Worm (Caenorhabditis elegans): ENCODE results near the gene sao-1.

Gene sao-1

ce11 chrV:13926398-13926797 is 37.3 kb upstream of the sao-1 start, which contains the start of gene srxa-12:
TSS of gene srxa-12 (plus strand) at chrV:13926698.
- TF ChIP-seq nhr-77 (tag; optimal IDR thresholded peaks at IDR 0.05) (no peak), jun-1 (tag; optimal IDR thresholded peaks at IDR 0.05) (no peak), nhr-237 (tag; optimal IDR thresholded peaks at IDR 0.05) (no peak), mml-1 (tag; optimal IDR thresholded peaks at IDR 0.05) (no peak), pqm-1 (tag; optimal IDR thresholded peaks at IDR 0.05) (no peak), elt-1 (tag; optimal IDR thresholded peaks at IDR 0.05) (no peak), pha-4 (tag; optimal IDR thresholded peaks at IDR 0.05) (no peak), lsy-12 (tag; optimal IDR thresholded peaks at IDR 0.05) (no peak)

- TF ChIP-seq hmg-11 (tag; optimal IDR thresholded peaks at IDR 0.05) (no peak), nhr-11 (tag; optimal IDR thresholded peaks at IDR 0.05) (no peak), skn-1 (tag; optimal IDR thresholded peaks at IDR 0.05) (no peak), jun-1 (tag; optimal IDR thresholded peaks at IDR 0.05) (no peak), fos-1 (tag; optimal IDR thresholded peaks at IDR 0.05) (no peak), nhr-76 (tag; optimal IDR thresholded peaks at IDR 0.05) (no peak), fkh-2 (tag; optimal IDR thresholded peaks at IDR 0.05) (no peak), lsy-12 (tag; optimal IDR thresholded peaks at IDR 0.05) (no peak), ZK546.5 (tag; optimal IDR thresholded peaks at IDR 0.05) (no peak), egl-27 (tag; optimal IDR thresholded peaks at IDR 0.05) (no peak), lin-39 (tag; optimal IDR thresholded peaks at IDR 0.05) (no peak)
Observed at ce11 chrV:13929503-13929902, 34.2 kb upstream of the sao-1 start, which contains the start of gene srxa-13. TSS of gene srxa-13 (plus strand) at chrV:13929803.

DNA sequence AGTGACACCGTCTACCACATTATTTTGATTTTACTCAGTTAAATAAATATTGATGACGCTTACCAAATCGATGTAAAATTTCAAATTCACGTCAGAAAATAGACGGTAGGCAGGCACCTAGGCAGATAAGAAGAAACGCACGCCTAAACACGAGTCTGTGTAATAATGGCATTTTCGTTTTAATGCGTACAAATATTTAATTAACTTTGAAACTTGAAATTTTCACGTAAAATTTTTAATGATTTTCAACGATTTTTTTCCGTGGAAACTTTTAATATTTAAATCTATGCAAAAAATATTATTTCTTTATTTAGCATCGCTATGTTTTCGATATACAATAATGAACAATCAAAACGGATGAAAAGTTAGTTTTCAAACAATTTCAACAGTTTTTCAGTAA is 32.5 kb upstream of the sao-1 start, which contains the start of gene C06B3.16:
Gene C06B3.16 (plus strand): TSS at position 301 of the 400 bp plus-strand sequence.
- TF ChIP-seq fos-1 (tag; optimal IDR thresholded peaks at IDR 0.05) (no peak), ceh-9 (tag; optimal IDR thresholded peaks at IDR 0.05) (no peak), snpc-4 (tag; optimal IDR thresholded peaks at IDR 0.05) (no peak), eor-1 (tag; optimal IDR thresholded peaks at IDR 0.05) (no peak), nhr-23 (tag; optimal IDR thresholded peaks at IDR 0.05) (no peak)

- TF ChIP-seq daf-12 (tag; optimal IDR thresholded peaks at IDR 0.05) (no peak), ZK546.5 (tag; optimal IDR thresholded peaks at IDR 0.05) (no peak), jun-1 (tag; optimal IDR thresholded peaks at IDR 0.05) (no peak)
Observed at ce11 chrV:13931952-13932351, 31.8 kb upstream of the sao-1 start.

DNA sequence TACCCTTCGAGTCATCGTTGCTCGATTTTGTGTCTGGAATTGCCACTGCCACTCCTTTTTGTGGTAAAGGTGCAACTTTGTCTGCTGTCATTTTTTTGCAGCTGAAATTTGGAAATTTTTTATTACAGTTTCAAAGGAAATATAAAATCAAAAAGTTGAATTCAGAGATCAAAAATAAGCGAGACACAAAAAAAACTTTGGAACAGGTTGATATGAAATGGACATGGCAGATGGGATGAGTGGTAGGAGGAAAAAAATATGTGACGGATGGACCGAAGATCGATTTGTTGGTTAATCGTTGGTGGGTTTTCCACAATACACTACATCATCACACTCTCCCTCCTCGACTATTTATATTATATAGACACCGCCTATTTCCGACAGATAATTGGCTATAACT is 29.2 kb upstream of the sao-1 start, which contains the start of gene R10D12.1:
Gene R10D12.1 (minus strand): TSS at position 101 of the 400 bp plus-strand sequence.
- TF ChIP-seq nhr-67 (tag; optimal IDR thresholded peaks at IDR 0.05), result no peak
- TF ChIP-seq tbx-2 (tag; optimal IDR thresholded peaks at IDR 0.05), result no peak
- TF ChIP-seq unc-62 (GFP tag; optimal IDR thresholded peaks at IDR 0.05), result no peak
- no peak for TF ChIP-seq lin-39 (tag; optimal IDR thresholded peaks at IDR 0.05)
- no peak for TF ChIP-seq ztf-4 (tag; optimal IDR thresholded peaks at IDR 0.05)
- TF ChIP-seq fkh-2 (tag; optimal IDR thresholded peaks at IDR 0.05), result no peak
- TF ChIP-seq aly-2 (tag; optimal IDR thresholded peaks at IDR 0.05), result no peak
- TF ChIP-seq lin-15B (tag; optimal IDR thresholded peaks at IDR 0.05), result no peak
- no peak for TF ChIP-seq jun-1 (tag; optimal IDR thresholded peaks at IDR 0.05)
- TF ChIP-seq pha-4 (tag; optimal IDR thresholded peaks at IDR 0.05), result no peak
- TF ChIP-seq zag-1 (tag; optimal IDR thresholded peaks at IDR 0.05), result no peak
- TF ChIP-seq ceh-16 (tag; optimal IDR thresholded peaks at IDR 0.05), result no peak

DNA sequence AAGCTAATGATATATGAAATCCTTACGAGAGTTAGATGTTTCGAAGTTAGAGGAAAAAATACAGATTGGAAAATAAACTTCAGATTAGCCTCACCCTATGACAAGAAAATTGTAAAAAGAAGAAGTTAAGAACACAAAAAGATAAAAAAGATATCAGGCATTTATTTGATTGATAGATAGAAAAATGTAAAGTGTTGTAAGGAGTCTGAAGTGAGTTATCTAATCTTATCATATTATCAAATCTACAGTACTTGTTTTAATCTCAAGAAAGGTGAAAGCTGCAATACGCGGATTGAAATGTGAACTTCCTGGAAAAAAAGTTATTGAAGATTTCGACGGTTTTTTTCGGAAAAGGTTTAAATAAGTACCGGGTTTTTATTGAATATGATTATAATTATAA is 28.3 kb upstream of the sao-1 start:
- TF ChIP-seq skn-1 (tag; optimal IDR thresholded peaks at IDR 0.05) (no peak), elt-3 (tag; optimal IDR thresholded peaks at IDR 0.05) (peak in 1 of 3 experiments; percentile 42)

DNA sequence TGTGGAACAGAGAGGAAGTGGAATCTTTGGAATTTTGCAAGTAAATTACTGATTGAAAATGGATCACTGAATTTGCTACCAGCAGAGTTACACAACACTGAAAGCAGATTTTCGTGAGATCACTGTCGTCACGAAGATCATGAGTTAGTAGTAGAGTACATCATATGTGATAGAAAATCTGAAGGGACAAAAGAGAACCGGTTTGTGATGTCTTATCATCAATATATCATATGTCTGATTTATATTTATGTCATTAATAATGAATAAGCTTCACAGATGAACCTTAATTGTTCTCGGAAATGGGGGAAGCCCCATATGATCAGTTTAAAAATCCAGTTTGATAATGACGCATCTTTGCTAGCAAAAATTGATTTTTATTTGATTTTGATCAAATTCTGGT is 27.7 kb upstream of the sao-1 start:
- peak; percentile 29 for TF ChIP-seq nhr-23 (tag; optimal IDR thresholded peaks at IDR 0.05)
- TF ChIP-seq nhr-237 (tag; optimal IDR thresholded peaks at IDR 0.05), result no peak
- peak; percentile 49 for TF ChIP-seq nhr-43 (tag; optimal IDR thresholded peaks at IDR 0.05; ENCODE audit: poor library complexity, severe bottlenecking)
- TF ChIP-seq elt-3 (tag; optimal IDR thresholded peaks at IDR 0.05), result peak in 1 of 3 experiments; percentile 27
- no peak for TF ChIP-seq egl-5 (tag; optimal IDR thresholded peaks at IDR 0.05)
- peak; percentile 16 for TF ChIP-seq nhr-25 (tag; optimal IDR thresholded peaks at IDR 0.05)
- TF ChIP-seq lsy-12 (tag; optimal IDR thresholded peaks at IDR 0.05), result no peak
- TF ChIP-seq tbx-2 (tag; optimal IDR thresholded peaks at IDR 0.05), result no peak
- no peak for TF ChIP-seq ceh-16 (tag; optimal IDR thresholded peaks at IDR 0.05)

Data from whole organism, L3 larva.